Fruit fly (Drosophila melanogaster): ENCODE results near the gene pico.

DNA sequence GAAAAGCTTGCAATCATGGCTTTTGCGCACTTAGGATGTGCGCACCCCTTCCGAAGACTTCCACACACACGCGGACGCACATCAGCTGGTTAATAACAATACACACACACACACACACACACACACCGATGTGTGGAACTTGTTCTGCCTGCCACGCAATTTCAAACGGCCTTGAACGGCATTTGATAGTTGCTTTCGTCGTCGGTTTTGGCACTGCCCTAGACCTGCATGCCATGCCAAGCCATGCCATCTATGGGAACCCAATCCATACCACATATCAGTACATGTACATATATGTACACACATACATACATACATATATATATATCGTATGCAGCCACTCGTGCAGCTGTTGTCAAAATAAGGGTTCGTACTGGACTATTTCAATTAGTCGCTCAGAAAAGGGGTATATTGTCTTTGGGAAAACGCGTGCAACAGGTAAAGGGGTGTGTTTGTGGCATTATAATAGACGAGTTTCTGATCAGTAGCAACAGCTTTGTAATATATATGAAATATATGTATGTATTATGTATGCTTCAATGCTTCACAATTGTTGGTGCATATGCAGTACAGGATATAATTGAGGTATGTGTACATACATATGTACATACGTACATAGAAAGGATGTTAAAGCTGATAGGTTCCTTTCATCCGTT lies 38.3 kb upstream of the pico start, which contains the start of gene amn:
- TF ChIP-seq CG7045 (GFP tag; optimal IDR thresholded peaks at IDR 0.05): no peak
- no peak for TF ChIP-seq ovo (GFP tag; optimal IDR thresholded peaks at IDR 0.05)
- no peak for TF ChIP-seq Crg-1 (GFP tag; optimal IDR thresholded peaks at IDR 0.05)
- TF ChIP-seq CG14711 (tag; optimal IDR thresholded peaks at IDR 0.05): no peak
- TF ChIP-seq cnc (optimal IDR thresholded peaks at IDR 0.05): no peak
- TF ChIP-seq CG33017 (tag; optimal IDR thresholded peaks at IDR 0.05): no peak
- no peak for TF ChIP-seq Mnt (GFP tag; optimal IDR thresholded peaks at IDR 0.05)
